Fruit fly (Drosophila melanogaster) S2 (cell line): ENCODE measurements around the gene CG42465.

Source experiments
- CG8478 ChIP-seq: fragments of >200 bp; optimal IDR thresholded peaks from 2 replicates; lab custom pipeline; 2018
- CTCF ChIP-seq, 2 experiments: fragments of >200 bp; optimal IDR thresholded peaks; 2 replicates each; lab custom pipeline; 2018

DNA sequence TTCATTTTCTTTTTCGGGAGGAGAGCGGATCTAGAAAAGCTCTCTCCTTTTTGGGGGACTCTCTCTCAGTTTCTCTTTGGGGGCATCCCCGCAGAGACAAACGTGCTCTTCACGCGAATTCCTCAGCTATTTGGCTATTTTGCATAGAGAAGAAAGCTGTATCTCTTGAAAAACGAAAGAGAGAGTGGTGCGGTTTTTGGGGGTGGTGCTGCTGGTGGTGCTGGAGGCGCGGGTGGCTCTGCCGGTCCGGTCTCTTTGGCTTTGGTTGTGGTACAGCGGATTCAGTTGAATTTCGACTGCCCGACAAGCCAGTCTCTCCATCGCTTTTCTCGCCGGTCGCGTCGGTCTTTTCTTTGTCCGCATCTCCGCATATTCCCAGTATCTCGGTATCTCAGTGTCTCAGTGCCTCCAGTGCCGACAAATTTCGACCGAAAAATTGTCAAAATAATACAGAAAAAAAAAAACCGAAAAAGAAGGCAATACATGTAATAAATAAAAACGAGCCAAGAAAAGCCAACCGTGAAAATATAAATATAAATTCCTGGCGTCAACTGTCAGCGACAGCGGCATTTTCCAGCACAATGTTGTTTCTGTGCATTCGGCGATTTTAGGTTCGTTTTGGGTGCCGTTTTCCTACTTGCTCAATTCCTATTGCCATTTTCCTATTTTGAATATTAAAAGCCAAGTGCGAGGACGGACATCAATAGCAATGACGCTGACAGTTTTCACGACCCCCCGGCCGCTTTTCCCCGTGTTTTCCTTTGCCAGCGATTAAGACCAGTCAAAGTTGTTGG lies 30.4 kb downstream of the CG42465 start, which contains the start of gene CG10019:
- TF ChIP-seq CTCF (optimal IDR thresholded peaks at IDR 0.05; lab: Kevin White, UChicago) (no peak), CG8478 (lab: Kevin White, UChicago) (no peak)
